Fruit fly (Drosophila melanogaster): ENCODE results near the gene Marcal1.

Marcal1 gene

DNA sequence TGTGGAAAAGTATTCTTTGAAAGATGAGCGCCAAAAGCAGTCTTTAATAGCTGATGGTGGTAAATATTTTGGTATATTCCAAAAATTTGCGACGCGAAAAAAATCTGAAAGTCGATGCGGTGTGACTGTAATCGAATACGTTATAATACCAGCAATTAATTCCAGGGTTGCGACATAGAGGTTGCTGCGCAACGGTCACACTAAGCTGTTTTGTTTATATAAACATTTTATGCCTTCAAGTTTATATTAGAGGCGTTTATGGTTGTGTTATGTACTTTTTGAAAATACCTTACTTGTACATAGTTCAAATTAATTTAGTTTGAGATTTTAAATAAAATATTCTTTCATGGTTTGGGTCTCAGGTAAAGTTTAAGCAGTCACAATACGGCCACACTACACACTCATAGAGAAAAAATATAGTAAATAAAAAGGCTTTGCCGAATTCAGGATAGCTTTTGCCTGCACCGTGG is 16.1 kb downstream of the Marcal1 start, which contains the start of gene CG14043 (continued):
- TF ChIP-seq Myb (GFP tag; optimal IDR thresholded peaks at IDR 0.05): peak; percentile 56
- no peak for TF ChIP-seq p53 (GFP tag; optimal IDR thresholded peaks at IDR 0.05)
- TF ChIP-seq stc (GFP tag; IDR thresholded peaks at IDR 0.05): no peak
- no peak for TF ChIP-seq ranshi (GFP tag; IDR thresholded peaks at IDR 0.05)
- TF ChIP-seq CG13424 (tag; optimal IDR thresholded peaks at IDR 0.05): peak; percentile 42
- no peak for TF ChIP-seq exex (tag; optimal IDR thresholded peaks at IDR 0.05)
- no peak for TF ChIP-seq Nf-YB (GFP tag; optimal IDR thresholded peaks at IDR 0.05)
- TF ChIP-seq NfI (GFP tag; optimal IDR thresholded peaks at IDR 0.05): no peak
- TF ChIP-seq CG17361 (GFP tag; IDR thresholded peaks at IDR 0.05): peak; percentile 8; the same call in 1 of the 3 replicates
- TF ChIP-seq YL-1 (GFP tag; optimal IDR thresholded peaks at IDR 0.05): peak; percentile 80
- TF ChIP-seq CG18262 (tag; optimal IDR thresholded peaks at IDR 0.05): peak; percentile 31
- peak; percentile 78 for TF ChIP-seq CG3281 (GFP tag; optimal IDR thresholded peaks at IDR 0.05)
- TF ChIP-seq amos (GFP tag; IDR thresholded peaks at IDR 0.05; ENCODE audit: partially characterized antibody): no peak
- TF ChIP-seq jigr1 (GFP tag; IDR thresholded peaks at IDR 0.05): no peak
- TF ChIP-seq HLHmδ (GFP tag; optimal IDR thresholded peaks at IDR 0.05): no peak
- TF ChIP-seq CG17829 (tag; optimal IDR thresholded peaks at IDR 0.05): peak; percentile 51
- TF ChIP-seq seq (GFP tag; IDR thresholded peaks at IDR 0.05): no peak
- TF ChIP-seq sr (GFP tag; IDR thresholded peaks at IDR 0.05): no peak
- TF ChIP-seq vvl (GFP tag; IDR thresholded peaks at IDR 0.05): no peak
- TF ChIP-seq slou (GFP tag; optimal IDR thresholded peaks at IDR 0.05): peak; percentile 61
- TF ChIP-seq ci (GFP tag; IDR thresholded peaks at IDR 0.05): no peak
- TF ChIP-seq Neu2 (GFP tag; optimal IDR thresholded peaks at IDR 0.05; ENCODE audit: borderline replicate concordance): peak; percentile 4
- TF ChIP-seq H15 (GFP tag; IDR thresholded peaks at IDR 0.05): no peak
- TF ChIP-seq Max (GFP tag; optimal IDR thresholded peaks at IDR 0.05): peak; percentile 21
- TF ChIP-seq bigmax (GFP tag; optimal IDR thresholded peaks at IDR 0.05): no peak
- no peak for TF ChIP-seq Aef1 (GFP tag; IDR thresholded peaks at IDR 0.05)
- TF ChIP-seq lmd (GFP tag; IDR thresholded peaks at IDR 0.05): no peak
- TF ChIP-seq toy (GFP tag; IDR thresholded peaks at IDR 0.05): no peak
- TF ChIP-seq Hmx (GFP tag; optimal IDR thresholded peaks at IDR 0.05): no peak
- no peak for TF ChIP-seq fu2 (GFP tag; optimal IDR thresholded peaks at IDR 0.05)
- TF ChIP-seq Mad (GFP tag; optimal IDR thresholded peaks at IDR 0.05): no peak
- TF ChIP-seq CG32767 (GFP tag; IDR thresholded peaks at IDR 0.05): no peak
- TF ChIP-seq CG10543 (GFP tag; optimal IDR thresholded peaks at IDR 0.05): no peak
- TF ChIP-seq CG13775 (GFP tag; optimal IDR thresholded peaks at IDR 0.05): peak; percentile 31
- TF ChIP-seq sqz (GFP tag; optimal IDR thresholded peaks at IDR 0.05): no peak
- TF ChIP-seq CG4328 (GFP tag; optimal IDR thresholded peaks at IDR 0.05): no peak
- no peak for TF ChIP-seq CG16863 (GFP tag; optimal IDR thresholded peaks at IDR 0.05)
- TF ChIP-seq CG6654 (GFP tag; optimal IDR thresholded peaks at IDR 0.05): no peak
- peak; percentile 62 for TF ChIP-seq CG17186 (GFP tag; optimal IDR thresholded peaks at IDR 0.05)
- no peak for TF ChIP-seq TFAM (GFP tag; optimal IDR thresholded peaks at IDR 0.05)
- TF ChIP-seq CG9932 (GFP tag; IDR thresholded peaks at IDR 0.05): peak; percentile 37; the same call in 1 of the 2 replicates
- TF ChIP-seq dan (GFP tag; IDR thresholded peaks at IDR 0.05): no peak
- no peak for TF ChIP-seq scrt (GFP tag; optimal IDR thresholded peaks at IDR 0.05)
- TF ChIP-seq CG30431 (GFP tag; optimal IDR thresholded peaks at IDR 0.05): no peak
- no peak for TF ChIP-seq Rx (GFP tag; IDR thresholded peaks at IDR 0.05)
- peak; percentile 80 for TF ChIP-seq nmo (GFP tag; optimal IDR thresholded peaks at IDR 0.05)
- no peak for TF ChIP-seq CG14441 (GFP tag; IDR thresholded peaks at IDR 0.05)
- peak; percentile 61 for TF ChIP-seq CG33213 (GFP tag; optimal IDR thresholded peaks at IDR 0.05)
- no peak for TF ChIP-seq tio (GFP tag; optimal IDR thresholded peaks at IDR 0.05)
- TF ChIP-seq ftz-f1 (GFP tag; optimal IDR thresholded peaks at IDR 0.05): peak; percentile 21
- TF ChIP-seq CG8281 (tag; optimal IDR thresholded peaks at IDR 0.05): no peak
- peak; percentile 7 for TF ChIP-seq CG15696 (tag; optimal IDR thresholded peaks at IDR 0.05)

Data from whole organism, embryonic.